Worm (Caenorhabditis elegans): Measurements from ENCODE around the gene K06H6.2.

K06H6.2 gene

ce11 chrV:604105-604504 lies 18.5 kb downstream of the K06H6.2 start, which contains the start of gene srlf-37:
srlf-37 (minus strand) TSS chrV:604205.
- TF ChIP-seq zfp-3 (GFP tag; conservative IDR thresholded peaks at IDR 0.05) (no peak), ceh-82 (tag; optimal IDR thresholded peaks at IDR 0.05) (no peak)

- TF ChIP-seq lsy-2 (tag; optimal IDR thresholded peaks at IDR 0.05), result no peak
- TF ChIP-seq lir-3 (tag; optimal IDR thresholded peaks at IDR 0.05), result no peak
- no peak for TF ChIP-seq ceh-28 (tag; optimal IDR thresholded peaks at IDR 0.05)
- TF ChIP-seq hif-1 (tag; optimal IDR thresholded peaks at IDR 0.05), result no peak
- TF ChIP-seq daf-16 (GFP tag; optimal IDR thresholded peaks at IDR 0.05), result no peak
- TF ChIP-seq daf-16 (tag; optimal IDR thresholded peaks at IDR 0.05), result no peak
- no peak for TF ChIP-seq unc-62 (GFP tag; optimal IDR thresholded peaks at IDR 0.05 in 1 of 2)
- TF ChIP-seq unc-62 (tag; optimal IDR thresholded peaks at IDR 0.05), result no peak
- no peak for TF ChIP-seq lin-13 (GFP tag; optimal IDR thresholded peaks at IDR 0.05)
- TF ChIP-seq mdt-29 (GFP tag; IDR thresholded peaks at IDR 0.05), result no peak
- no peak for TF ChIP-seq skn-1 (tag; optimal IDR thresholded peaks at IDR 0.05)
- TF ChIP-seq nhr-102 (tag; optimal IDR thresholded peaks at IDR 0.05), result no peak
- no peak for TF ChIP-seq ceh-20 (GFP tag; IDR thresholded peaks at IDR 0.05)
These were observed 23.3 kb downstream of the K06H6.2 start, which contains the start of gene srw-109 for ce11 chrV:608844-609243. srw-109 (minus strand) TSS chrV:608944.

DNA sequence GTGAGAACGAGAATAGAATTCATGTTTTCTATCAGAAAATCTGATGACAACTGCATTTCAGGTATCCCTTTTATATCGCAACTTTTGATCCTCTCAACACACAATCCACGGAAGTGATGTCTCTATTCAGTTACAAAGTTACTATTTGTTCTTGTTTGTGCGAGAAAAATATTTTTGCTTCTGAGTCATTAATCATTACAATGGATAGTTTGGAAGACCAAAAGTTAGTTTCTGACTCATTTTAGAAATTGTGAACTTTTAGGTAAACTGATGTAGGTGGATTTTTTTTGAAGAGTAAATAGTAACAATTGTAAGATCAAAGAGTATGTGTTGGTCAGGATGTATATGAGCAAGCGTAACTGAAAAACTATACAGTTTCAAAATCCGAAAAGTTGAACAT lies 24.1 kb downstream of the K06H6.2 start, which contains the start of gene srlf-36:
Gene srlf-36 (minus strand): TSS at position 101 of the 400 bp plus-strand sequence.
- TF ChIP-seq zfp-2 (tag; optimal IDR thresholded peaks at IDR 0.05) (no peak), jun-1 (tag; optimal IDR thresholded peaks at IDR 0.05) (no peak)

ce11 chrV:610217-610616 lies 24.6 kb downstream of the K06H6.2 start, which contains the start of gene nhr-90:
nhr-90 (plus strand) TSS chrV:610512.
- no peak for TF ChIP-seq zip-11 (GFP tag; IDR thresholded peaks at IDR 0.05)
- no peak for TF ChIP-seq T20F7.1 (GFP tag; optimal IDR thresholded peaks at IDR 0.05)
- TF ChIP-seq hlh-30 (tag; optimal IDR thresholded peaks at IDR 0.05; ENCODE audit: insufficient read depth), result peak; percentile 70
- peak; percentile 9 for TF ChIP-seq nhr-28 (tag; optimal IDR thresholded peaks at IDR 0.05)
- no peak for TF ChIP-seq tra-1 (GFP tag; IDR thresholded peaks at IDR 0.05)

ce11 chrV:615275-615674 lies 29.7 kb downstream of the K06H6.2 start, which contains the start of gene F48G7.13:
F48G7.13 (plus strand) TSS chrV:615575.
- TF ChIP-seq dmd-9 (GFP tag; IDR thresholded peaks at IDR 0.05) (no peak), zip-11 (GFP tag; IDR thresholded peaks at IDR 0.05) (no peak), ceh-44 (GFP tag; IDR thresholded peaks at IDR 0.05) (no peak), daf-16 (GFP tag; optimal IDR thresholded peaks at IDR 0.05) (no peak), daf-16 (tag; optimal IDR thresholded peaks at IDR 0.05) (peak; percentile 55)

DNA sequence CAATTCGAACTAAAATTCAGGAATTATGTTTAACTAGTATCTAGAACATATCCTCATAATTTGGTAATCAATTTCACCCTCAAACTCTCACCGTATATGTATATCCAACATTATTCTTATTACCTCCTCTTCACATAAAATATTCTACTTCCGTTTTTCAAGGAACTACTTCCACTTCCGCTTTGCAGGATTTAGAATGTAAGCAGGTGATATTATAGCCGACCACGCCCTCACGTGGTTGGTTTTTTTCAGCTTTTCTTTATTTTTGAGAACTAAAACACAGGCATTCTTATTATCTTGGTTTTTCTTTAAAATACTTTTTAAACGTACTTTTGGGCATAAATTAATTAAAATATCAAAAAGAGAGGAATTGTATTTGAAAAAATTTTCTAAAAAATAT lies 32.3 kb downstream of the K06H6.2 start:
- TF ChIP-seq unc-62 (GFP tag; optimal IDR thresholded peaks at IDR 0.05 in 1 of 2) (no peak), unc-62 (tag; optimal IDR thresholded peaks at IDR 0.05) (no peak), nhr-11 (tag; optimal IDR thresholded peaks at IDR 0.05) (peak; percentile 12)

DNA sequence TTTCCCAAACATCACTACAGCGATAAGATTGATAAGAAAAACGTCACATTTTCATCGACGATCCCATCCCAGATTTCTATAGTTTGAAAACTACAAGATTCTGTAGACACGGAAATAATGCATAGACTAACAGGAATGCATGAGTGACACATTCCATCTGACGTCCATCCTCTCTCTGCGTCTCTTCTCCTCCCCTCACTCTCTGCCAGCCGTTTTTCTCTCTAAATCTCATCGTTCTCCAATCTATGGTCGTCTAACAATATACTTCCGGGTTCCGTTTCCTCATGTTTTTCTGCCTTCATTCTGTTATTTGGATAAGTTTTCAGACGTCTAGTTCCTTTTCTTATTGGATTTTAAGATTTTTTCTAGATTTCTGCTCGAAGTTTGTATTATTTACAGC lies 33.5 kb downstream of the K06H6.2 start, which contains the start of gene F48G7.4:
Gene F48G7.4 (plus strand): TSS at position 400 of the 400 bp plus-strand sequence.
- TF ChIP-seq set-16 (GFP tag; IDR thresholded peaks at IDR 0.05) (no peak), zfp-3 (GFP tag; conservative IDR thresholded peaks at IDR 0.05) (no peak), R02D3.7 (tag; optimal IDR thresholded peaks at IDR 0.05) (no peak), zag-1 (tag; optimal IDR thresholded peaks at IDR 0.05) (no peak), F44E2.7 (GFP tag; IDR thresholded peaks at IDR 0.05) (no peak), tag-97 (GFP tag; IDR thresholded peaks at IDR 0.05) (0 out of 2 replicates have a peak, but pooled peaks have one; percentile 33), pha-4 (GFP tag; IDR thresholded peaks at IDR 0.05) (no peak), pha-4 (tag; optimal IDR thresholded peaks at IDR 0.05) (no peak), pqm-1 (tag; optimal IDR thresholded peaks at IDR 0.05) (no peak), lsy-2 (tag; optimal IDR thresholded peaks at IDR 0.05) (peak; percentile 40 to 76), sdz-12 (GFP tag; optimal IDR thresholded peaks at IDR 0.05) (no peak), dve-1 (tag; optimal IDR thresholded peaks at IDR 0.05; ENCODE audit: insufficient read depth) (peak; percentile 47), tra-1 (GFP tag; IDR thresholded peaks at IDR 0.05) (peak; percentile 77), nhr-42 (GFP tag; IDR thresholded peaks at IDR 0.05) (no peak), T26A8.4 (GFP tag; IDR thresholded peaks at IDR 0.05) (no peak), daf-12 (tag; optimal IDR thresholded peaks at IDR 0.05) (no peak), aly-2 (tag; optimal IDR thresholded peaks at IDR 0.05) (no peak), rbr-2 (tag; optimal IDR thresholded peaks at IDR 0.05) (peak; percentile 84), skn-1 (tag; optimal IDR thresholded peaks at IDR 0.05) (no peak), ceh-28 (tag; optimal IDR thresholded peaks at IDR 0.05) (no peak), mdt-29 (GFP tag; IDR thresholded peaks at IDR 0.05) (no peak)

Measured in whole organism, L4 larva.